Fruit fly (Drosophila melanogaster): ENCODE data around the gene RpL22.

Gene RpL22

DNA sequence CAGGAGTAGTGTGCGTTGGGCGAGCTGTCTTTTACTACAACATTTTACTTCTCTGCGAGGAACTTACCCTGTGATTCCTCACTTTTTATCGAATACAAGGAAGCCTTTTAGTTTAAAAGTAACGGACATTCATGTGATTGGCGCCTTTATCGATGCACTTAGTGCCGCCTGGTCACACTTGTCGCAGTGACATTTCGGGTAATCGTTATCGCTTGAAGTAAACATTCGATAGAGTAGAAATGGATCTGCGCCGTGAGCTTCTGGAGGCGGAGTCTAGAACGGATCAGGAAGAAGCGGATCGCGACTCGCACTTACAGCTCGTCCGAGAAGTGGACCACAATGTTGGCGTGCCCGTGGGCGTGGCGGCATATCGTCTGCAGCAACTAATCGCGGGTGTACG, 28.0 kb upstream of the RpL22 start, which contains the start of gene CG16989:
Gene CG16989, plus strand, starts transcription at position 225 of the 400 bp plus-strand sequence.
- no peak for TF ChIP-seq fru (optimal IDR thresholded peaks at IDR 0.05)
- peak; percentile 63 for TF ChIP-seq HLH4C (GFP tag; IDR thresholded peaks at IDR 0.05; ENCODE audit: partially characterized antibody)
- TF ChIP-seq unc-4 (GFP tag; IDR thresholded peaks at IDR 0.05; ENCODE audit: partially characterized antibody): peak; percentile 51
- TF ChIP-seq Dp (GFP tag; optimal IDR thresholded peaks at IDR 0.05): peak; percentile 87
- TF ChIP-seq knrl (GFP tag; IDR thresholded peaks at IDR 0.05; ENCODE audit: partially characterized antibody): peak; percentile 33; the same call in 1 of the 3 replicates
- peak; percentile 45; the same call in 1 of the 2 replicates for TF ChIP-seq amos (GFP tag; IDR thresholded peaks at IDR 0.05; ENCODE audit: partially characterized antibody)
- TF ChIP-seq CG10267 (tag; optimal IDR thresholded peaks at IDR 0.05): peak; percentile 34
- TF ChIP-seq Opbp (GFP tag; IDR thresholded peaks at IDR 0.05; ENCODE audit: partially characterized antibody): peak; percentile 67; the same call in 2 of the 3 replicates
- TF ChIP-seq Nf-YC (tag; optimal IDR thresholded peaks at IDR 0.05): peak; percentile 23
- TF ChIP-seq MBD-R2 (GFP tag; IDR thresholded peaks at IDR 0.05): peak; percentile 63; the same call in 1 of the 2 replicates
- TF ChIP-seq vnd (GFP tag; IDR thresholded peaks at IDR 0.05; ENCODE audit: partially characterized antibody): peak; percentile 40; the same call in 1 of the 3 replicates
- TF ChIP-seq sc (optimal IDR thresholded peaks at IDR 0.05): no peak
- TF ChIP-seq sc (GFP tag; optimal IDR thresholded peaks at IDR 0.05): no peak
- TF ChIP-seq Scr (GFP tag; IDR thresholded peaks at IDR 0.05; ENCODE audit: partially characterized antibody): peak; percentile 55
- TF ChIP-seq Dll (GFP tag; IDR thresholded peaks at IDR 0.05; ENCODE audit: partially characterized antibody): peak; percentile 53; the same call in 2 of the 4 replicates
- TF ChIP-seq CG13624 (GFP tag; optimal IDR thresholded peaks at IDR 0.05): peak; percentile 51
- peak; percentile 80 for TF ChIP-seq CG9797 (GFP tag; optimal IDR thresholded peaks at IDR 0.05)
- no peak for TF ChIP-seq Antp (GFP tag; optimal IDR thresholded peaks at IDR 0.05)
- 0 out of 3 replicates have a peak, but pooled peaks have one; percentile 29 for TF ChIP-seq zen2 (GFP tag; IDR thresholded peaks at IDR 0.05; ENCODE audit: partially characterized antibody)
- peak; percentile 38; the same call in 1 of the 2 replicates for TF ChIP-seq sna (GFP tag; IDR thresholded peaks at IDR 0.05; ENCODE audit: partially characterized antibody)
- no peak for TF ChIP-seq gt (GFP tag; IDR thresholded peaks at IDR 0.05)
- TF ChIP-seq CG15514 (GFP tag; optimal IDR thresholded peaks at IDR 0.05): peak; percentile 62
- peak; percentile 68 for TF ChIP-seq stwl (tag; optimal IDR thresholded peaks at IDR 0.05)
- peak; percentile 62 for TF ChIP-seq Sry-δ (GFP tag; optimal IDR thresholded peaks at IDR 0.05)
- no peak for TF ChIP-seq luna (GFP tag; optimal IDR thresholded peaks at IDR 0.05)
- peak; percentile 61 for TF ChIP-seq CG1603 (tag; optimal IDR thresholded peaks at IDR 0.05)
- peak; percentile 57 for TF ChIP-seq Bgb (GFP tag; IDR thresholded peaks at IDR 0.05; ENCODE audit: partially characterized antibody)
- TF ChIP-seq E2f2 (GFP tag; IDR thresholded peaks at IDR 0.05): peak; percentile 88
- peak; percentile 80 for TF ChIP-seq Dref (GFP tag; IDR thresholded peaks at IDR 0.05)
- peak; percentile 39 for TF ChIP-seq Ets97D (GFP tag; optimal IDR thresholded peaks at IDR 0.05)
- TF ChIP-seq CG2116 (GFP tag; optimal IDR thresholded peaks at IDR 0.05): peak; percentile 83
- peak; percentile 7 for TF ChIP-seq CG4617 (GFP tag; optimal IDR thresholded peaks at IDR 0.05; ENCODE audit: borderline replicate concordance)
- TF ChIP-seq Sin3A (optimal IDR thresholded peaks at IDR 0.05): peak; percentile 26
- peak; percentile 74 for TF ChIP-seq pzg (GFP tag; optimal IDR thresholded peaks at IDR 0.05)
- TF ChIP-seq scrt (GFP tag; optimal IDR thresholded peaks at IDR 0.05): peak; percentile 65
- TF ChIP-seq CG31224 (GFP tag; IDR thresholded peaks at IDR 0.05): no peak
- peak; percentile 63; the same call in 2 of the 3 replicates for TF ChIP-seq CG6791 (GFP tag; IDR thresholded peaks at IDR 0.05; ENCODE audit: partially characterized antibody)
- TF ChIP-seq tio (GFP tag; optimal IDR thresholded peaks at IDR 0.05): no peak
- TF ChIP-seq ro (GFP tag; IDR thresholded peaks at IDR 0.05): no peak
- TF ChIP-seq Lhr (GFP tag; optimal IDR thresholded peaks at IDR 0.05): peak; percentile 15
- peak; percentile 95 for TF ChIP-seq CG11560 (tag; IDR thresholded peaks at IDR 0.05)
- TF ChIP-seq YL-1 (GFP tag; optimal IDR thresholded peaks at IDR 0.05): peak; percentile 51
- TF ChIP-seq CG13287 (GFP tag; IDR thresholded peaks at IDR 0.05; ENCODE audit: partially characterized antibody): peak; percentile 60
- peak; percentile 92 for TF ChIP-seq E2f1 (GFP tag; IDR thresholded peaks at IDR 0.05)
- no peak for TF ChIP-seq CG6854 (GFP tag; optimal IDR thresholded peaks at IDR 0.05)
- TF ChIP-seq row (GFP tag; IDR thresholded peaks at IDR 0.05): 0 out of 3 replicates have a peak, but pooled peaks have one; percentile 11
- TF ChIP-seq CG17186 (GFP tag; optimal IDR thresholded peaks at IDR 0.05): peak; percentile 49
- peak; percentile 59 for TF ChIP-seq BEAF-32 (GFP tag; optimal IDR thresholded peaks at IDR 0.05)
- TF ChIP-seq twi (tag; optimal IDR thresholded peaks at IDR 0.05): no peak
